Worm (Caenorhabditis elegans) whole organism, midembryonic: ENCODE data around the gene cam-1.

Source experiments
- T22C8.4 ChIP-seq: fragments of 200-800 bp; sonication (Bioruptor generic); IDR thresholded peaks from 2 replicates; pipeline ENCODE4 v1.3.6; 2022; ENCODE audit warnings: missing genetic modification characterization, missing compliant biosample characterization
- cog-1 ChIP-seq: sonication (generic microtip); optimal IDR thresholded peaks from 2 replicates; lab custom pipeline; 2016; ENCODE audit warnings: missing genetic modification characterization, missing compliant biosample characterization
- flt-1 ChIP-seq: fragments of 200-800 bp; sonication (Bioruptor generic); IDR thresholded peaks from 2 replicates; pipeline ENCODE4 v1.3.6; 2022; ENCODE audit warnings: missing genetic modification characterization, missing compliant biosample characterization
- klf-2 ChIP-seq: fragments of 200-800 bp; sonication (Bioruptor generic); conservative IDR thresholded peaks from 2 replicates; pipeline ENCODE4 v1.3.6; 2022; ENCODE audit warnings: missing genetic modification reagents, missing genetic modification characterization, missing compliant biosample characterization
- med-1 ChIP-seq: sonication (generic microtip); optimal IDR thresholded peaks from 2 replicates; lab custom pipeline; 2017; ENCODE audit warnings: missing genetic modification characterization, mild to moderate bottlenecking, missing compliant biosample characterization, antibody characterized with exemption, missing genetic modification reagents; ENCODE audit not compliant: insufficient read depth
- ref-1 ChIP-seq: fragments of 200-800 bp; sonication (Bioruptor generic); conservative IDR thresholded peaks from 2 replicates; pipeline ENCODE4 v1.3.6; 2022; ENCODE audit warnings: missing genetic modification reagents, missing genetic modification characterization, missing compliant biosample characterization
- tab-1 ChIP-seq: fragments of 200-800 bp; sonication (Bioruptor generic); IDR thresholded peaks from 2 replicates; pipeline ENCODE4 v1.3.6; 2022; ENCODE audit warnings: missing genetic modification characterization, missing compliant biosample characterization
- ztf-23 ChIP-seq: fragments of 200-800 bp; sonication (Bioruptor generic); IDR thresholded peaks from 2 replicates; pipeline ENCODE4 v1.3.6; 2022; ENCODE audit warnings: missing genetic modification reagents, missing genetic modification characterization, missing compliant biosample characterization
- ztf-29 ChIP-seq: fragments of 200-800 bp; sonication (Bioruptor generic); IDR thresholded peaks from 2 replicates; pipeline ENCODE4 v1.3.6; 2022; ENCODE audit warnings: missing genetic modification reagents, missing genetic modification characterization, missing compliant biosample characterization

cam-1 gene

ce11 chrII:9310204-9310603 is at the start of gene cam-1:
cam-1 (minus strand) TSS chrII:9310304.
- TF ChIP-seq ztf-29, result no peak
- no peak for TF ChIP-seq ref-1 (GFP tag; lab: Robert Waterston, UW)
- TF ChIP-seq T22C8.4, result no peak
- no peak for TF ChIP-seq klf-2 (GFP tag; lab: Robert Waterston, UW)
- no peak for TF ChIP-seq flt-1 (GFP tag; lab: Robert Waterston, UW)
- TF ChIP-seq tab-1 (GFP tag; lab: Robert Waterston, UW), result no peak
- TF ChIP-seq med-1 (GFP tag; lab: Kevin White, UChicago), result no peak
- TF ChIP-seq cog-1, result no peak
- no peak for TF ChIP-seq ztf-23 (GFP tag; lab: Robert Waterston, UW)

ce11 chrII:9358230-9358629 is 48.1 kb upstream of the cam-1 start, which contains the start of gene mel-11:
mel-11 (plus strand) TSS chrII:9358530.
- TF ChIP-seq tab-1 (GFP tag; lab: Robert Waterston, UW) (no peak), ref-1 (GFP tag; lab: Robert Waterston, UW) (no peak), klf-2 (GFP tag; lab: Robert Waterston, UW) (no peak), med-1 (GFP tag; lab: Kevin White, UChicago) (no peak), ztf-23 (GFP tag; lab: Robert Waterston, UW) (no peak), cog-1 (no peak), T22C8.4 (no peak), flt-1 (GFP tag; lab: Robert Waterston, UW) (no peak), ztf-29 (no peak)

ce11 chrII:9356723-9357122 is 46.6 kb upstream of the cam-1 start:
- TF ChIP-seq ztf-23 (GFP tag; lab: Robert Waterston, UW) (no peak), ztf-29 (no peak), cog-1 (peak; percentile 27)

ce11 chrII:9352669-9353068 is 42.6 kb upstream of the cam-1 start, which contains the start of the genes sdhb-1 and cup-15:
sdhb-1 (minus strand) TSS chrII:9352731.
cup-15 (plus strand) TSS chrII:9353000.
- TF ChIP-seq flt-1 (GFP tag; lab: Robert Waterston, UW), result no peak
- no peak for TF ChIP-seq cog-1
- TF ChIP-seq med-1 (GFP tag; lab: Kevin White, UChicago), result no peak
- no peak for TF ChIP-seq ztf-23 (GFP tag; lab: Robert Waterston, UW)
- no peak for TF ChIP-seq tab-1 (GFP tag; lab: Robert Waterston, UW)
- no peak for TF ChIP-seq ref-1 (GFP tag; lab: Robert Waterston, UW)
- no peak for TF ChIP-seq klf-2 (GFP tag; lab: Robert Waterston, UW)

DNA sequence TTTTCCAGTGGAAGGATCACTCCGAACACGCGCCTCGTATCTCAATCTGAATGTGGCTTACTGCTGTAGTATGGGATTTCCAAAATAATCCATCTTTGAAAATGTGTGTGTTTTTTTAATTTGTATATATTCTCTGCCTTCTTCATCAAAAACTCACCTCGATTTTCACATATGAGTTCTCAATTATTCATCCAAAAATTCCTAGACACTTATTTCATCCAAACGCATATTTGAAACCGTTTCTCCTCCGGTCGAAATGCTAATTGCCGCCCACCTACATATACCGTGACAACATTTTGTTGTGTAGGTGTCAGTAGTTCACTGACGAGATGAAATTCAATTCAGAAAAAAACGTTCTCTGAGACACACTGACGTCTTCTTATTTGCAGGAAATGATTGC is 37.3 kb upstream of the cam-1 start:
- TF ChIP-seq ref-1 (GFP tag; lab: Robert Waterston, UW) (no peak), ztf-23 (GFP tag; lab: Robert Waterston, UW) (no peak), ztf-29 (no peak), T22C8.4 (no peak), tab-1 (GFP tag; lab: Robert Waterston, UW) (no peak), flt-1 (GFP tag; lab: Robert Waterston, UW) (no peak), med-1 (GFP tag; lab: Kevin White, UChicago) (no peak), klf-2 (GFP tag; lab: Robert Waterston, UW) (no peak), cog-1 (no peak)

ce11 chrII:9346490-9346889 is 36.4 kb upstream of the cam-1 start, which contains the start of gene F42A8.1:
F42A8.1 (minus strand) TSS chrII:9346590.
- TF ChIP-seq med-1 (GFP tag; lab: Kevin White, UChicago), result no peak
- no peak for TF ChIP-seq cog-1
- no peak for TF ChIP-seq klf-2 (GFP tag; lab: Robert Waterston, UW)
- TF ChIP-seq ztf-23 (GFP tag; lab: Robert Waterston, UW), result no peak
- TF ChIP-seq flt-1 (GFP tag; lab: Robert Waterston, UW), result no peak
- TF ChIP-seq T22C8.4, result no peak
- TF ChIP-seq tab-1 (GFP tag; lab: Robert Waterston, UW), result no peak
- TF ChIP-seq ztf-29, result no peak
- TF ChIP-seq ref-1 (GFP tag; lab: Robert Waterston, UW), result no peak

DNA sequence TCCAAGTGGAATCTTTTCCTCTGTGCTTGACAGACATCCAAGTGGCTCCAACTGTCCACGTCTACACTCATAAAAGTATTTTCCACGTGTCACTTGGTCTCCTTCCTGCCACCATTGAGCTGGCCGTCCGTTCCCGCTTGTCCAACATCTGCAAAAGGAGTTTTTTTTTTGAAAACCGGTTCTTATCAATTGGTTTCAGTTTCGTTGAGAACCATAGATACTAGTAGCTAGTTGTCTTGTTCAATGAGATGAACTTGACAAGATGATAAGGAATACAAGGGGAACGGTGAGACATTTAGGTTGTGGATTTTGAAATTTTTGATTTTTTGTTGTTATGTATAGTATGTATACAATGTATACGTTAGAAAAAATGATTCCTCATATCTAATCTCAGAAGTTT is 35.7 kb upstream of the cam-1 start:
- TF ChIP-seq ztf-29 (no peak), T22C8.4 (no peak), klf-2 (GFP tag; lab: Robert Waterston, UW) (no peak), ref-1 (GFP tag; lab: Robert Waterston, UW) (no peak), flt-1 (GFP tag; lab: Robert Waterston, UW) (no peak), med-1 (GFP tag; lab: Kevin White, UChicago) (no peak), cog-1 (no peak), ztf-23 (GFP tag; lab: Robert Waterston, UW) (no peak), tab-1 (GFP tag; lab: Robert Waterston, UW) (no peak)

- TF ChIP-seq ref-1 (GFP tag; lab: Robert Waterston, UW), result no peak
- TF ChIP-seq flt-1 (GFP tag; lab: Robert Waterston, UW), result no peak
- TF ChIP-seq med-1 (GFP tag; lab: Kevin White, UChicago), result no peak
- no peak for TF ChIP-seq ztf-23 (GFP tag; lab: Robert Waterston, UW)
- TF ChIP-seq klf-2 (GFP tag; lab: Robert Waterston, UW), result no peak
- no peak for TF ChIP-seq tab-1 (GFP tag; lab: Robert Waterston, UW)
- no peak for TF ChIP-seq cog-1
- TF ChIP-seq T22C8.4, result no peak
- TF ChIP-seq ztf-29, result no peak
These were observed 35.0 kb upstream of the cam-1 start for ce11 chrII:9345116-9345515.

- TF ChIP-seq cog-1 (no peak), ztf-29 (no peak), T22C8.4 (no peak), flt-1 (GFP tag; lab: Robert Waterston, UW) (no peak), klf-2 (GFP tag; lab: Robert Waterston, UW) (no peak), ref-1 (GFP tag; lab: Robert Waterston, UW) (no peak), tab-1 (GFP tag; lab: Robert Waterston, UW) (no peak), ztf-23 (GFP tag; lab: Robert Waterston, UW) (no peak), med-1 (GFP tag; lab: Kevin White, UChicago) (no peak)
These were observed 33.9 kb upstream of the cam-1 start for ce11 chrII:9343955-9344354.

DNA sequence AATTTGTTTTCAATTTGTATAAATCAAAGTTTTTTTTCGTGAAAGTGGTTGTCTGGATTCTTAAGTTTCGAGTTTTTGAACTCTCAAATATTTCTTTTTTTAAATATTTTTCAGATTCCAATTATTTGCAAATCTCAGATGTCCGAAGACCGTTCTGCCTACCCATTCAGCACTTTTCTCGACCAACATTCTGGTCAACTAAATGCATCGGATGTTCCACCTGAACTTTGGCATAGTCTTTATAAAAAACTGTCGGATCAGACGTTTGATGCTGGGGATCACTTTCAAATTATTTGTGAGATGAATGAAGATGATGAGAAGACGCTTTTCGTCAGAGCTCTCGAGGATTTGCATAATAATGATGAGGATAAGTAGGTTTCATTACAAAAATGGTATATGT is 28.8 kb upstream of the cam-1 start, which contains the start of gene ttll-12:
Gene ttll-12, plus strand, starts transcription at position 139 of the 400 bp plus-strand sequence.
- no peak for TF ChIP-seq med-1 (GFP tag; lab: Kevin White, UChicago)
- TF ChIP-seq klf-2 (GFP tag; lab: Robert Waterston, UW), result no peak
- TF ChIP-seq tab-1 (GFP tag; lab: Robert Waterston, UW), result no peak
- no peak for TF ChIP-seq ref-1 (GFP tag; lab: Robert Waterston, UW)
- no peak for TF ChIP-seq ztf-23 (GFP tag; lab: Robert Waterston, UW)
- TF ChIP-seq flt-1 (GFP tag; lab: Robert Waterston, UW), result no peak
- no peak for TF ChIP-seq ztf-29
